Worm (Caenorhabditis elegans) whole organism, L1 larva: ENCODE data around the gene ocr-1.

Experiments
- C34B4.2 ChIP-seq: sonication (generic microtip); optimal IDR thresholded peaks from 2 replicates; lab custom pipeline; 2017; ENCODE audit warnings: mild to moderate bottlenecking, missing genetic modification characterization, missing compliant biosample characterization
- aha-1 ChIP-seq: fragments of 150-350 bp; optimal IDR thresholded peaks from 2 replicates; lab custom pipeline; 2014; ENCODE audit warnings: missing biosample characterization, missing genetic modification characterization
- blmp-1 ChIP-seq: fragments of 150-350 bp; optimal IDR thresholded peaks from 2 replicates; lab custom pipeline; 2014; ENCODE audit warnings: missing biosample characterization, missing genetic modification characterization
- ceh-8 ChIP-seq: fragments of 200-800 bp; sonication (Bioruptor generic); optimal IDR thresholded peaks from 2 replicates; lab custom pipeline; 2018; ENCODE audit warnings: mild to moderate bottlenecking, missing genetic modification characterization, moderate library complexity, missing compliant biosample characterization
- ceh-82 ChIP-seq, 3 experiments: fragments of 150-350 bp in 1 of 3; sonication (generic microtip) in 2 of 3; optimal IDR thresholded peaks; 2 replicates each; lab custom pipeline; 2014 to 2017; ENCODE audit warnings: missing biosample characterization in 3 of 3, missing genetic modification characterization in 3 of 3
- dpl-1 ChIP-seq, 3 experiments: fragments of 150-350 bp in 2 of 3; sonication (generic microtip) in 1 of 3; optimal IDR thresholded peaks; 2 replicates each; lab custom pipeline; 2014 to 2017; ENCODE audit warnings: missing biosample characterization in 3 of 3, missing genetic modification characterization in 3 of 3, missing genetic modification reagents in 3 of 3
- dsc-1 ChIP-seq: sonication (generic microtip); optimal IDR thresholded peaks from 2 replicates; lab custom pipeline; 2016; ENCODE audit warnings: mild to moderate bottlenecking, missing genetic modification characterization, missing compliant biosample characterization
- efl-1 ChIP-seq, 4 experiments: fragments of 150-350 bp; optimal IDR thresholded peaks in 3 of 4; peaks in 1 of 4; 1 replicate in 1 of 4; 2 replicates in 3 of 4; lab custom pipeline; 2014; ENCODE audit warnings: missing biosample characterization in 2 of 4, missing genetic modification characterization in 2 of 4, missing genetic modification reagents in 2 of 4
- efl-3 ChIP-seq: fragments of 200-800 bp; sonication (Bioruptor generic); optimal IDR thresholded peaks from 2 replicates; lab custom pipeline; 2018; ENCODE audit warnings: mild to moderate bottlenecking, missing genetic modification characterization, missing compliant biosample characterization
- egl-13 ChIP-seq: sonication (generic microtip); optimal IDR thresholded peaks from 2 replicates; lab custom pipeline; 2016; ENCODE audit warnings: missing genotype, missing genetic modification reagents, missing genetic modification characterization, missing compliant biosample characterization
- egl-27 ChIP-seq, 2 experiments: fragments of 150-350 bp in 1 of 2; sonication (generic microtip); optimal IDR thresholded peaks; 3 replicates each; lab custom pipeline; 2017 to 2018; ENCODE audit warnings: missing biosample characterization in 2 of 2, missing genetic modification characterization in 2 of 2, missing genetic modification reagents in 2 of 2
- elt-2 ChIP-seq: sonication (generic microtip); optimal IDR thresholded peaks from 2 replicates; lab custom pipeline; 2016; ENCODE audit warnings: missing genetic modification characterization, mild to moderate bottlenecking, inconsistent platforms, missing compliant biosample characterization, missing genetic modification reagents
- elt-3 ChIP-seq, 6 experiments: fragments of 150-350 bp in 1 of 6; sonication (generic microtip); optimal IDR thresholded peaks; 2 replicates each; lab custom pipeline; 2017 to 2018; ENCODE audit warnings: missing biosample characterization in 6 of 6, missing genetic modification characterization in 6 of 6, inconsistent platforms in 1 of 6
- fkh-10 ChIP-seq: sonication (generic microtip); optimal IDR thresholded peaks from 2 replicates; lab custom pipeline; 2017; ENCODE audit warnings: missing biosample characterization, missing genetic modification reagents, missing genetic modification characterization
- fos-1 ChIP-seq: fragments of 150-350 bp; optimal IDR thresholded peaks from 2 replicates; lab custom pipeline; 2014; ENCODE audit warnings: missing biosample characterization, missing genetic modification characterization
- grh-1 ChIP-seq: fragments of 200-800 bp; sonication (Bioruptor generic); IDR thresholded peaks from 2 replicates; pipeline ENCODE4 v1.3.6; 2022; ENCODE audit warnings: missing genetic modification reagents, missing genetic modification characterization, missing compliant biosample characterization
- hlh-4 ChIP-seq: sonication (generic microtip); optimal IDR thresholded peaks from 2 replicates; lab custom pipeline; 2016; ENCODE audit warnings: mild to moderate bottlenecking, missing genetic modification characterization, missing compliant biosample characterization
- isw-1 ChIP-seq: fragments of 200-800 bp; sonication (Bioruptor generic); IDR thresholded peaks from 2 replicates; pipeline ENCODE4 v1.3.6; 2022; ENCODE audit warnings: missing genetic modification characterization, missing compliant biosample characterization
- jun-1 ChIP-seq: fragments of 150-350 bp; optimal IDR thresholded peaks from 2 replicates; lab custom pipeline; 2014; ENCODE audit warnings: missing biosample characterization, missing genetic modification reagents, missing genetic modification characterization
- lin-13 ChIP-seq: fragments of 150-350 bp; optimal IDR thresholded peaks from 2 replicates; lab custom pipeline; 2014; ENCODE audit warnings: missing biosample characterization, missing genetic modification reagents, missing genetic modification characterization
- lin-14 ChIP-seq: fragments of 200-800 bp; sonication (Bioruptor generic); optimal IDR thresholded peaks from 2 replicates; lab custom pipeline; 2018; ENCODE audit warnings: mild to moderate bottlenecking, missing genetic modification characterization, moderate library complexity, missing compliant biosample characterization
- lin-15B ChIP-seq: fragments of 150-350 bp; sonication (generic microtip); optimal IDR thresholded peaks from 3 replicates; lab custom pipeline; 2014; ENCODE audit warnings: missing biosample characterization, missing genetic modification characterization
- lir-3 ChIP-seq: sonication (generic microtip); optimal IDR thresholded peaks from 2 replicates; lab custom pipeline; 2016; ENCODE audit warnings: mild to moderate bottlenecking, missing genetic modification characterization, moderate library complexity, missing compliant biosample characterization; ENCODE audit not compliant: poor library complexity
- lsy-2 ChIP-seq, 2 experiments: fragments of 150-350 bp; optimal IDR thresholded peaks; 2 replicates each; lab custom pipeline; 2014; ENCODE audit warnings: missing biosample characterization in 2 of 2, missing genetic modification characterization in 2 of 2
- mef-2 ChIP-seq: fragments of 150-350 bp; optimal IDR thresholded peaks from 2 replicates; lab custom pipeline; 2014; ENCODE audit warnings: missing biosample characterization, missing genetic modification characterization
- mep-1 ChIP-seq: fragments of 150-350 bp; optimal IDR thresholded peaks from 2 replicates; lab custom pipeline; 2014; ENCODE audit warnings: missing biosample characterization, missing genetic modification characterization
- nhr-11 ChIP-seq: fragments of 150-350 bp; optimal IDR thresholded peaks from 2 replicates; lab custom pipeline; 2014; ENCODE audit warnings: missing biosample characterization, missing genetic modification characterization
- nhr-19 ChIP-seq: fragments of 200-800 bp; sonication (Bioruptor generic); conservative IDR thresholded peaks from 2 replicates; pipeline ENCODE4 v1.3.6; 2022; ENCODE audit warnings: missing genetic modification characterization, missing compliant biosample characterization
- nhr-20 ChIP-seq: sonication (generic microtip); optimal IDR thresholded peaks from 2 replicates; lab custom pipeline; 2016; ENCODE audit warnings: mild to moderate bottlenecking, missing genetic modification characterization, missing compliant biosample characterization
- nhr-47 ChIP-seq: sonication (generic microtip); optimal IDR thresholded peaks from 2 replicates; lab custom pipeline; 2016; ENCODE audit warnings: mild to moderate bottlenecking, missing genetic modification characterization, moderate library complexity, missing compliant biosample characterization
- nhr-71 ChIP-seq: sonication (generic microtip); optimal IDR thresholded peaks from 2 replicates; lab custom pipeline; 2016; ENCODE audit warnings: mild to moderate bottlenecking, missing genetic modification characterization, moderate library complexity, missing compliant biosample characterization
- nhr-77 ChIP-seq: fragments of 150-350 bp; optimal IDR thresholded peaks from 2 replicates; lab custom pipeline; 2014; ENCODE audit warnings: missing biosample characterization, missing genetic modification characterization
- nhr-84 ChIP-seq: sonication (generic microtip); optimal IDR thresholded peaks from 2 replicates; lab custom pipeline; 2017; ENCODE audit warnings: missing biosample characterization, missing genetic modification characterization
- nhr-85 ChIP-seq: sonication (generic microtip); peaks from one replicate; lab custom pipeline; 2016; ENCODE audit warnings: missing genetic modification characterization, inconsistent platforms, missing compliant biosample characterization
- pag-3 ChIP-seq: sonication (generic microtip); optimal IDR thresholded peaks from 2 replicates; lab custom pipeline; 2017; ENCODE audit warnings: missing genetic modification characterization, mild to moderate bottlenecking, missing compliant biosample characterization, antibody characterized with exemption, borderline replicate concordance; ENCODE audit not compliant: insufficient read depth
- pqm-1 ChIP-seq: sonication (generic microtip); optimal IDR thresholded peaks from 3 replicates; lab custom pipeline; 2017; ENCODE audit warnings: missing biosample characterization, missing genetic modification characterization
- rnt-1 ChIP-seq: sonication (generic microtip); optimal IDR thresholded peaks from 2 replicates; lab custom pipeline; 2016; ENCODE audit warnings: mild to moderate bottlenecking, missing genetic modification characterization, moderate library complexity, missing compliant biosample characterization
- snpc-4 ChIP-seq: fragments of 150-350 bp; optimal IDR thresholded peaks from 2 replicates; lab custom pipeline; 2014; ENCODE audit warnings: missing biosample characterization, missing genetic modification characterization
- snu-23 ChIP-seq: sonication (generic microtip); optimal IDR thresholded peaks from 2 replicates; lab custom pipeline; 2016; ENCODE audit warnings: missing genetic modification characterization, missing compliant biosample characterization
- tlp-1 ChIP-seq: fragments of 150-350 bp; optimal IDR thresholded peaks from 2 replicates; lab custom pipeline; 2014; ENCODE audit warnings: missing biosample characterization, missing genetic modification characterization
- unc-86 ChIP-seq: sonication (generic microtip); optimal IDR thresholded peaks from 2 replicates; lab custom pipeline; 2016; ENCODE audit warnings: missing genetic modification characterization, missing compliant biosample characterization
- unc-98 ChIP-seq: fragments of 200-800 bp; sonication (Bioruptor generic); IDR thresholded peaks from 2 replicates; pipeline ENCODE4 v1.3.6; 2022; ENCODE audit warnings: missing genetic modification characterization, missing compliant biosample characterization
- vab-15 ChIP-seq: sonication (generic microtip); optimal IDR thresholded peaks from 2 replicates; lab custom pipeline; 2017; ENCODE audit warnings: missing genotype, mild to moderate bottlenecking, missing genetic modification characterization, missing compliant biosample characterization
- xbp-1 ChIP-seq: sonication (generic microtip); optimal IDR thresholded peaks from 2 replicates; lab custom pipeline; 2016; ENCODE audit warnings: missing genetic modification characterization, missing compliant biosample characterization
- zip-4 ChIP-seq: fragments of 200-800 bp; sonication (Bioruptor generic); optimal IDR thresholded peaks from 2 replicates; lab custom pipeline; 2018; ENCODE audit warnings: mild to moderate bottlenecking, missing genetic modification characterization, moderate library complexity, missing compliant biosample characterization

Gene ocr-1

ce11 chrV:10715158-10716152 is 48.7 kb upstream of the ocr-1 start (continued):
- TF ChIP-seq mep-1 (tag; lab: Kevin White, UChicago): peak; percentile 83
- no peak for TF ChIP-seq C34B4.2 (tag; lab: Kevin White, UChicago)
- TF ChIP-seq, all 84 proteins: peak for 65

ce11 chrV:10716865-10717713 is 47.1 kb upstream of the ocr-1 start:
- TF ChIP-seq dpl-1 (GFP tag; optimal IDR thresholded peaks at IDR 0.05; lab: Kevin White, UChicago) (peak; percentile 6 to 54 (median 44)), rnt-1 (tag; lab: Kevin White, UChicago) (peak; percentile 18), fkh-10 (no peak), nhr-85 (tag; lab: Kevin White, UChicago) (peak; percentile 99), nhr-47 (tag; lab: Kevin White, UChicago) (peak; percentile 55), snpc-4 (tag; lab: Kevin White, UChicago) (peak; percentile 22), lsy-2 (tag; optimal IDR thresholded peaks at IDR 0.05; lab: Kevin White, UChicago) (peak; percentile 46 to 62), ceh-8 (no peak), zip-4 (GFP tag; lab: Kevin White, UChicago) (peak; percentile 12), elt-3 (tag; optimal IDR thresholded peaks at IDR 0.05; lab: Kevin White, UChicago) (peak in 3 of 6 experiments; percentile 68 to 90 (median 71)), nhr-84 (no peak), efl-1 (optimal IDR thresholded peaks at IDR 0.05; lab: Kevin White, UChicago) (peak; percentile 5 to 24), efl-1 (GFP tag; optimal IDR thresholded peaks at IDR 0.05 in 1 of 2; lab: Kevin White, UChicago) (peak in 1 of 2 experiments; percentile 90), grh-1 (GFP tag; lab: Robert Waterston, UW) (peak; percentile 73), lin-13 (GFP tag; lab: Kevin White, UChicago) (peak; percentile 59), nhr-20 (tag; lab: Kevin White, UChicago) (peak; percentile 83), nhr-77 (no peak), egl-13 (tag; lab: Kevin White, UChicago) (no peak), pqm-1 (no peak), xbp-1 (peak; percentile 19), efl-3 (GFP tag; lab: Kevin White, UChicago) (peak; percentile 29), nhr-11 (tag; lab: Kevin White, UChicago) (no peak), jun-1 (tag; lab: Kevin White, UChicago) (peak; percentile 34), vab-15 (tag; lab: Kevin White, UChicago) (peak; percentile 13), nhr-71 (tag; lab: Kevin White, UChicago) (peak; percentile 89), egl-27 (tag; optimal IDR thresholded peaks at IDR 0.05; lab: Kevin White, UChicago) (peak; percentile 25 to 54), isw-1 (GFP tag; lab: Robert Waterston, UW) (no peak), mep-1 (tag; lab: Kevin White, UChicago) (peak; percentile 27), hlh-4 (tag; lab: Kevin White, UChicago) (no peak), unc-86 (no peak), nhr-19 (no peak; the same call in none of the 2 replicates), dsc-1 (tag; lab: Kevin White, UChicago) (no peak), blmp-1 (tag; lab: Kevin White, UChicago) (peak; percentile 85), elt-2 (no peak), lin-14 (peak; percentile 96), snu-23 (GFP tag; lab: Kevin White, UChicago) (peak; percentile 69), aha-1 (tag; lab: Kevin White, UChicago) (no peak), pag-3 (tag; lab: Kevin White, UChicago) (no peak), ceh-82 (tag; optimal IDR thresholded peaks at IDR 0.05; lab: Kevin White, UChicago) (peak in 1 of 3 experiments; percentile 16), lin-15B (tag; lab: Kevin White, UChicago) (no peak), tlp-1 (tag; lab: Kevin White, UChicago) (no peak), lir-3 (tag; lab: Kevin White, UChicago) (peak; percentile 12), fos-1 (tag; lab: Kevin White, UChicago) (no peak), mef-2 (no peak), unc-98 (GFP tag; lab: Robert Waterston, UW) (no peak)
